Worm (Caenorhabditis elegans) whole organism, L4/young adult: ENCODE measurements around the gene pygl-1.

Experiments used
- W03F9.2 ChIP-seq: fragments of 150-350 bp; optimal IDR thresholded peaks from 2 replicates; lab custom pipeline; 2014; ENCODE audit warnings: missing biosample characterization, missing genetic modification characterization
- dao-5 ChIP-seq: sonication (generic microtip); optimal IDR thresholded peaks from 2 replicates; lab custom pipeline; 2016; ENCODE audit warnings: missing genotype, missing genetic modification characterization, moderate library complexity, missing compliant biosample characterization
- him-1 ChIP-seq: sonication (generic microtip); optimal IDR thresholded peaks from 2 replicates; lab custom pipeline; 2016; ENCODE audit warnings: missing genotype, missing genetic modification reagents, missing genetic modification characterization, missing compliant biosample characterization

- TF ChIP-seq dao-5 (tag; lab: Kevin White, UChicago) (no peak), him-1 (tag; lab: Kevin White, UChicago) (no peak), W03F9.2 (tag; lab: Kevin White, UChicago) (no peak)
These were observed 29.3 kb upstream of the pygl-1 start, which contains the start of gene sri-21 for ce11 chrV:3549553-3549952.
